Worm (Caenorhabditis elegans) whole organism, L3 larva: ENCODE results near the gene lgc-13.

Experiments
- R02D3.7 ChIP-seq: fragments of 150-350 bp; optimal IDR thresholded peaks from 2 replicates; lab custom pipeline; 2014; ENCODE audit warnings: missing biosample characterization, missing genetic modification characterization
- ZK546.5 ChIP-seq: sonication (generic microtip); optimal IDR thresholded peaks from 2 replicates; lab custom pipeline; 2017; ENCODE audit warnings: missing biosample characterization, missing genetic modification characterization
- aly-2 ChIP-seq: fragments of 150-350 bp; optimal IDR thresholded peaks from 2 replicates; lab custom pipeline; 2014; ENCODE audit warnings: missing biosample characterization, missing genetic modification characterization
- ama-1 ChIP-seq: fragments of 150-350 bp; optimal IDR thresholded peaks from 2 replicates; lab custom pipeline; 2018
- ceh-16 ChIP-seq: sonication (generic microtip); optimal IDR thresholded peaks from 2 replicates; lab custom pipeline; 2017; ENCODE audit warnings: missing biosample characterization, missing genetic modification characterization
- daf-12 ChIP-seq: fragments of 150-350 bp; optimal IDR thresholded peaks from 2 replicates; lab custom pipeline; 2014; ENCODE audit warnings: missing biosample characterization, missing genetic modification reagents, missing genetic modification characterization
- egl-27 ChIP-seq: sonication (generic microtip); optimal IDR thresholded peaks from 4 replicates; lab custom pipeline; 2017; ENCODE audit warnings: missing biosample characterization, missing genetic modification reagents, missing genetic modification characterization
- egl-5 ChIP-seq: fragments of 150-350 bp; optimal IDR thresholded peaks from 2 replicates; lab custom pipeline; 2017; ENCODE audit warnings: missing biosample characterization, missing genetic modification reagents, missing genetic modification characterization, inconsistent platforms
- elt-1 ChIP-seq: fragments of 150-350 bp; optimal IDR thresholded peaks from 2 replicates; lab custom pipeline; 2014; ENCODE audit warnings: missing biosample characterization, missing genetic modification characterization
- elt-2 ChIP-seq: sonication (generic microtip); optimal IDR thresholded peaks from 2 replicates; lab custom pipeline; 2016; ENCODE audit warnings: missing genetic modification reagents, mild to moderate bottlenecking, missing genetic modification characterization, missing compliant biosample characterization
- elt-3 ChIP-seq, 3 experiments: fragments of 150-350 bp in 1 of 3; sonication (generic microtip) in 2 of 3; optimal IDR thresholded peaks; 2 replicates in 2 of 3; 4 replicates in 1 of 3; lab custom pipeline; 2014 to 2017; ENCODE audit warnings: missing biosample characterization in 3 of 3, missing genetic modification characterization in 3 of 3
- eor-1 ChIP-seq, 2 experiments: fragments of 150-350 bp; optimal IDR thresholded peaks; 2 replicates each; lab custom pipeline; 2014 to 2018; ENCODE audit warnings: missing biosample characterization in 2 of 2, missing genetic modification characterization in 2 of 2
- fkh-10 ChIP-seq: sonication (generic microtip); optimal IDR thresholded peaks from 2 replicates; lab custom pipeline; 2017; ENCODE audit warnings: missing biosample characterization, missing genetic modification reagents, missing genetic modification characterization
- fkh-2 ChIP-seq: fragments of 150-350 bp; optimal IDR thresholded peaks from 2 replicates; lab custom pipeline; 2014; ENCODE audit warnings: missing biosample characterization, missing genetic modification reagents, missing genetic modification characterization
- fos-1 ChIP-seq: fragments of 150-350 bp; optimal IDR thresholded peaks from 2 replicates; lab custom pipeline; 2014; ENCODE audit warnings: missing biosample characterization, missing genetic modification characterization
- hmg-11 ChIP-seq: sonication (generic microtip); optimal IDR thresholded peaks from 2 replicates; lab custom pipeline; 2016; ENCODE audit warnings: missing genetic modification characterization, missing compliant biosample characterization
- jun-1 ChIP-seq: fragments of 150-350 bp; optimal IDR thresholded peaks from 2 replicates; lab custom pipeline; 2014; ENCODE audit warnings: missing biosample characterization, missing genetic modification reagents, missing genetic modification characterization
- lin-15B ChIP-seq: fragments of 150-350 bp; optimal IDR thresholded peaks from 2 replicates; lab custom pipeline; 2014; ENCODE audit warnings: missing biosample characterization, missing genetic modification characterization
- lin-39 ChIP-seq: fragments of 150-350 bp; optimal IDR thresholded peaks from 2 replicates; lab custom pipeline; 2018; ENCODE audit warnings: missing biosample characterization, missing genetic modification reagents, missing genetic modification characterization
- lsy-12 ChIP-seq: sonication (generic microtip); optimal IDR thresholded peaks from 2 replicates; lab custom pipeline; 2016; ENCODE audit warnings: mild to moderate bottlenecking, missing genetic modification characterization, missing compliant biosample characterization
- mdl-1 ChIP-seq: fragments of 150-350 bp; optimal IDR thresholded peaks from 2 replicates; lab custom pipeline; 2014; ENCODE audit warnings: missing biosample characterization, missing genetic modification characterization
- nhr-11 ChIP-seq: fragments of 150-350 bp; optimal IDR thresholded peaks from 2 replicates; lab custom pipeline; 2014; ENCODE audit warnings: missing biosample characterization, missing genetic modification characterization
- nhr-25 ChIP-seq: sonication (generic microtip); optimal IDR thresholded peaks from 2 replicates; lab custom pipeline; 2017; ENCODE audit warnings: missing biosample characterization, missing genetic modification characterization
- nhr-28 ChIP-seq: fragments of 150-350 bp; optimal IDR thresholded peaks from 2 replicates; lab custom pipeline; 2014; ENCODE audit warnings: missing biosample characterization, missing genetic modification characterization
- nhr-43 ChIP-seq: sonication (generic microtip); optimal IDR thresholded peaks from 2 replicates; lab custom pipeline; 2016; ENCODE audit warnings: mild to moderate bottlenecking, missing genetic modification characterization, missing compliant biosample characterization; ENCODE audit not compliant: poor library complexity, severe bottlenecking
- nhr-76 ChIP-seq: fragments of 150-350 bp; sonication (generic microtip); optimal IDR thresholded peaks from 5 replicates; lab custom pipeline; 2014; ENCODE audit warnings: missing biosample characterization, missing genetic modification characterization
- pha-4 ChIP-seq: fragments of 150-350 bp; optimal IDR thresholded peaks from 2 replicates; lab custom pipeline; 2014; ENCODE audit warnings: missing biosample characterization, missing genetic modification reagents, missing genetic modification characterization
- pqm-1 ChIP-seq: fragments of 150-350 bp; optimal IDR thresholded peaks from 2 replicates; lab custom pipeline; 2017; ENCODE audit warnings: missing biosample characterization, missing genetic modification characterization, inconsistent platforms
- sea-2 ChIP-seq: fragments of 150-350 bp; sonication (generic microtip); optimal IDR thresholded peaks from 4 replicates; lab custom pipeline; 2014; ENCODE audit warnings: missing biosample characterization, missing genetic modification reagents, missing genetic modification characterization
- skn-1 ChIP-seq: fragments of 150-350 bp; optimal IDR thresholded peaks from 2 replicates; lab custom pipeline; 2014; ENCODE audit warnings: missing biosample characterization, missing genetic modification characterization
- snpc-4 ChIP-seq: fragments of 150-350 bp; optimal IDR thresholded peaks from 2 replicates; lab custom pipeline; 2014; ENCODE audit warnings: missing biosample characterization, missing genetic modification characterization
- unc-39 ChIP-seq: sonication (generic microtip); optimal IDR thresholded peaks from 4 replicates; lab custom pipeline; 2017; ENCODE audit warnings: missing biosample characterization, missing genetic modification characterization
- zag-1 ChIP-seq: fragments of 150-350 bp; optimal IDR thresholded peaks from 2 replicates; lab custom pipeline; 2014; ENCODE audit warnings: missing biosample characterization, missing genetic modification characterization

The lgc-13 gene

ce11 chrX:12141051-12141450 is 32.1 kb downstream of the lgc-13 start, which contains the start of gene lyst-1:
Gene lyst-1 (minus strand): TSS chrX:12141151.
- TF ChIP-seq skn-1 (tag; lab: Kevin White, UChicago) = no peak
- TF ChIP-seq daf-12 (tag; lab: Kevin White, UChicago) = no peak
- TF ChIP-seq egl-5 (tag; lab: Kevin White, UChicago) = no peak
- no peak for TF ChIP-seq elt-3 (tag; optimal IDR thresholded peaks at IDR 0.05; lab: Kevin White, UChicago)
- TF ChIP-seq aly-2 (tag; lab: Kevin White, UChicago) = no peak
- TF ChIP-seq lsy-12 (tag; lab: Kevin White, UChicago) = no peak
- no peak for TF ChIP-seq hmg-11 (tag; lab: Kevin White, UChicago)
- no peak for TF ChIP-seq nhr-43 (tag; lab: Kevin White, UChicago)
- no peak for TF ChIP-seq pha-4 (tag; lab: Kevin White, UChicago)
- TF ChIP-seq fkh-2 = no peak
- no peak for TF ChIP-seq pqm-1 (tag; lab: Kevin White, UChicago)
- no peak for TF ChIP-seq fkh-10
- no peak for TF ChIP-seq zag-1 (tag; lab: Kevin White, UChicago)
- no peak for TF ChIP-seq eor-1 (tag; optimal IDR thresholded peaks at IDR 0.05; lab: Kevin White, UChicago)
- TF ChIP-seq jun-1 = no peak
- no peak for TF ChIP-seq R02D3.7 (tag; lab: Kevin White, UChicago)
- TF ChIP-seq nhr-28 (tag; lab: Kevin White, UChicago) = no peak
- TF ChIP-seq ceh-16 (tag; lab: Kevin White, UChicago) = no peak
- no peak for TF ChIP-seq lin-39 (tag; lab: Kevin White, UChicago)

DNA sequence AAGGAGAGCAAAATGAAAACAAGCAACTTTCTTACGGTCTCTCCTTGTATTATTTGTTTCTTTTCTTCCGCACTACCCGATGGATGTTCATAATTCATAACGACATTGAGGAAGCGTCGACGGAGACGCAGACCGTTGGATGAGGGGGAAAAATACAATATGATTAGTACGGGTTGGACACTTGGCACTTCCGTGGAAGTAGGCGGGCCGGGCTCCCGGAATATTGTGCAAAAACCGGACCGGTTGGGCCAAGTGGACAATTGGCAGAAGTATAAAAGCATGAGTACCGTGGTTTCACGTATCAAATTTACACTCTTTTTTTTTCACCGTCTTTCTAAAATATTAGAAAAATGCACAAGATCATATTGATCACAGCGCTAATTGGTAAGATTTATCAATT is 33.6 kb downstream of the lgc-13 start, which contains the start of gene M153.3:
TSS of gene M153.3 (plus strand) at position 301 of the 400 bp plus-strand sequence.
- no peak for TF ChIP-seq nhr-11
- TF ChIP-seq ceh-16 (tag; lab: Kevin White, UChicago) = no peak
- no peak for TF ChIP-seq zag-1 (tag; lab: Kevin White, UChicago)
- TF ChIP-seq mdl-1 = no peak
- TF ChIP-seq daf-12 (tag; lab: Kevin White, UChicago) = no peak
- TF ChIP-seq ZK546.5 = no peak
- TF ChIP-seq egl-5 (tag; lab: Kevin White, UChicago) = no peak
- TF ChIP-seq fos-1 = no peak
- TF ChIP-seq sea-2 (GFP tag; lab: Kevin White, UChicago) = no peak
- TF ChIP-seq nhr-25 = no peak

DNA sequence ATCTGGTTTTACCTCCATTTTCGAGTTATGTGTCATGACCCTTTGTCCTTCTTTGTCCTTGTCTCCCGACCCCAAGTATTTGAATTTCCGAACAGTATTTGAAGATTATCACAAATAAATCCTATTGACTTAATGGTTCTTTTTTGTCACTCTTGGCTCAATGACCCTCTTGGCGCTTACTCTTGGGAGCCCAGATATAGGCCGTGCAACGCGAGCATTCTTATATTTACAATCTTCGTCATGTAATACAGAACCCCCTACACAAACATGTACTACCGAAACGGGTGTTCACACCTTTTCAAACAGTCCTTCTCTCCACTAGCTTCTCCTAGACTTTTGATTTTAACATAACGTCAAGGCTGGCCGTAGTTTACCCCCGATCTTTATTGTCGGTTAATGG is 34.7 kb downstream of the lgc-13 start, which contains the start of gene M153.5:
TSS of gene M153.5 (plus strand) at position 301 of the 400 bp plus-strand sequence.
- TF ChIP-seq elt-1 = no peak

ce11 chrX:12145919-12146318 is 37.0 kb downstream of the lgc-13 start:
- TF ChIP-seq elt-2 (tag; lab: Kevin White, UChicago) = peak; percentile 48
- no peak for TF ChIP-seq nhr-76 (tag; lab: Kevin White, UChicago)
- no peak for TF ChIP-seq fos-1
- TF ChIP-seq zag-1 (tag; lab: Kevin White, UChicago) = no peak
- no peak for TF ChIP-seq ama-1 (lab: Kevin White, UChicago)
- TF ChIP-seq mdl-1 = no peak
- TF ChIP-seq pqm-1 (tag; lab: Kevin White, UChicago) = peak; percentile 9
- no peak for TF ChIP-seq unc-39
- TF ChIP-seq lsy-12 (tag; lab: Kevin White, UChicago) = no peak
- TF ChIP-seq ceh-16 (tag; lab: Kevin White, UChicago) = no peak

DNA sequence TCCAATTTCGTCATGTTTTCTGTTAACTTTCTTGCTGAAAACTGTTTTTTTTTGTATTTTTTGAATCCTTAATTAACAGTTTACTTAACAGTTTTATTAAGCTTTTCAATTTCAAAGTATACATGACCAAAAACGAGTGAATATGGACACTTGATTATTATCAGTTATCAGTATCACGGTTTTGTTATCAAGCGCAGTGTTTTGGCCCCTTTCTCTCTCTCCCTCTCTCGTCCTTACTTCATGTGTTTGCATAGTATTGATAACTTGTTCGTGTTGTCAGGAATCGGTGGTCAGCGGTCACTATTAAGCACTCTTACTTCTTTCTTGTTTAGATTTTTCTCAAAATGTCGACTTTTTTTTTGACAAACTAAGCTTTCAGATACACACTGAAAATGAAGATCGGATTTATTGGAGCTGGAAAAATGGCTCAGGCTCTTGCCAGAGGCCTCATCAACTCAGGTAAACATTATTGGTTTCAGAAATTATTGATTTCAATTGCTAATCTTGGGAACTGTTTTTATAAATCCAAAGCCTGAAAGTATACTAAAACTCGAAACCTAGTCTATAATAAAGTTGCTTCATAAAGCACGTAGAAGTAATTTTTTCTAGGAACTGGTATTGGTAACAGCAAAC is 37.6 kb downstream of the lgc-13 start, which contains the start of gene pycr-1:
TSS of gene pycr-1 (plus strand) at position 380 of the 633 bp plus-strand sequence.
- TF ChIP-seq elt-2 (tag; lab: Kevin White, UChicago) (peak; percentile 72), fkh-2 (no peak), pqm-1 (tag; lab: Kevin White, UChicago) (peak; percentile 70), nhr-11 (no peak), unc-39 (no peak), mdl-1 (no peak), lsy-12 (tag; lab: Kevin White, UChicago) (no peak), egl-27 (tag; lab: Kevin White, UChicago) (no peak), elt-3 (tag; optimal IDR thresholded peaks at IDR 0.05; lab: Kevin White, UChicago) (peak in 1 of 3 experiments; percentile 2), lin-15B (no peak), hmg-11 (tag; lab: Kevin White, UChicago) (no peak), snpc-4 (tag; lab: Kevin White, UChicago) (no peak), pha-4 (tag; lab: Kevin White, UChicago) (peak; percentile 35)
